Worm (Caenorhabditis elegans) whole organism, midembryonic: ENCODE data around the gene B0507.5.

Source experiments
- T22C8.4 ChIP-seq: fragments of 200-800 bp; sonication (Bioruptor generic); IDR thresholded peaks from 2 replicates; pipeline ENCODE4 v1.3.6; 2022; ENCODE audit warnings: missing genetic modification characterization, missing compliant biosample characterization
- cog-1 ChIP-seq: sonication (generic microtip); optimal IDR thresholded peaks from 2 replicates; lab custom pipeline; 2016; ENCODE audit warnings: missing genetic modification characterization, missing compliant biosample characterization
- flt-1 ChIP-seq: fragments of 200-800 bp; sonication (Bioruptor generic); IDR thresholded peaks from 2 replicates; pipeline ENCODE4 v1.3.6; 2022; ENCODE audit warnings: missing genetic modification characterization, missing compliant biosample characterization
- klf-2 ChIP-seq: fragments of 200-800 bp; sonication (Bioruptor generic); conservative IDR thresholded peaks from 2 replicates; pipeline ENCODE4 v1.3.6; 2022; ENCODE audit warnings: missing genetic modification reagents, missing genetic modification characterization, missing compliant biosample characterization
- med-1 ChIP-seq: sonication (generic microtip); optimal IDR thresholded peaks from 2 replicates; lab custom pipeline; 2017; ENCODE audit warnings: missing genetic modification characterization, mild to moderate bottlenecking, missing compliant biosample characterization, antibody characterized with exemption, missing genetic modification reagents; ENCODE audit not compliant: insufficient read depth
- ref-1 ChIP-seq: fragments of 200-800 bp; sonication (Bioruptor generic); conservative IDR thresholded peaks from 2 replicates; pipeline ENCODE4 v1.3.6; 2022; ENCODE audit warnings: missing genetic modification reagents, missing genetic modification characterization, missing compliant biosample characterization
- tab-1 ChIP-seq: fragments of 200-800 bp; sonication (Bioruptor generic); IDR thresholded peaks from 2 replicates; pipeline ENCODE4 v1.3.6; 2022; ENCODE audit warnings: missing genetic modification characterization, missing compliant biosample characterization
- ztf-23 ChIP-seq: fragments of 200-800 bp; sonication (Bioruptor generic); IDR thresholded peaks from 2 replicates; pipeline ENCODE4 v1.3.6; 2022; ENCODE audit warnings: missing genetic modification reagents, missing genetic modification characterization, missing compliant biosample characterization
- ztf-29 ChIP-seq: fragments of 200-800 bp; sonication (Bioruptor generic); IDR thresholded peaks from 2 replicates; pipeline ENCODE4 v1.3.6; 2022; ENCODE audit warnings: missing genetic modification reagents, missing genetic modification characterization, missing compliant biosample characterization

The B0507.5 gene

ce11 chrV:8769154-8769553 is 15.7 kb downstream of the B0507.5 start:
- TF ChIP-seq ztf-23 (GFP tag; lab: Robert Waterston, UW): no peak
- no peak for TF ChIP-seq flt-1 (GFP tag; lab: Robert Waterston, UW)
- TF ChIP-seq med-1: no peak
- no peak for TF ChIP-seq ztf-29 (GFP tag; lab: Robert Waterston, UW)
- no peak for TF ChIP-seq tab-1 (GFP tag; lab: Robert Waterston, UW)
- TF ChIP-seq klf-2 (GFP tag; lab: Robert Waterston, UW): no peak
- TF ChIP-seq ref-1 (GFP tag; lab: Robert Waterston, UW): no peak
- TF ChIP-seq T22C8.4: no peak
- TF ChIP-seq cog-1 (tag; lab: Kevin White, UChicago): no peak

ce11 chrV:8771599-8771998 is 18.1 kb downstream of the B0507.5 start, which contains the start of gene srx-115:
TSS of gene srx-115 (plus strand) at chrV:8771899.
- TF ChIP-seq ztf-29 (GFP tag; lab: Robert Waterston, UW) (no peak), med-1 (no peak), flt-1 (GFP tag; lab: Robert Waterston, UW) (no peak), cog-1 (tag; lab: Kevin White, UChicago) (no peak), klf-2 (GFP tag; lab: Robert Waterston, UW) (no peak), tab-1 (GFP tag; lab: Robert Waterston, UW) (no peak), ztf-23 (GFP tag; lab: Robert Waterston, UW) (no peak), ref-1 (GFP tag; lab: Robert Waterston, UW) (no peak), T22C8.4 (no peak)

- TF ChIP-seq ztf-23 (GFP tag; lab: Robert Waterston, UW) (no peak), flt-1 (GFP tag; lab: Robert Waterston, UW) (no peak), med-1 (no peak), ztf-29 (GFP tag; lab: Robert Waterston, UW) (no peak), T22C8.4 (no peak), ref-1 (GFP tag; lab: Robert Waterston, UW) (no peak), cog-1 (tag; lab: Kevin White, UChicago) (no peak)
These were observed 20.4 kb downstream of the B0507.5 start, which contains the start of gene B0507.2 for ce11 chrV:8773826-8774382. TSS of gene B0507.2 (plus strand) at chrV:8774332.

ce11 chrV:8776270-8776669 is 22.8 kb downstream of the B0507.5 start, which contains the start of gene B0507.1:
TSS of gene B0507.1 (plus strand) at chrV:8776570.
- TF ChIP-seq tab-1 (GFP tag; lab: Robert Waterston, UW) (no peak), ref-1 (GFP tag; lab: Robert Waterston, UW) (no peak), T22C8.4 (no peak), ztf-23 (GFP tag; lab: Robert Waterston, UW) (no peak), cog-1 (tag; lab: Kevin White, UChicago) (no peak), klf-2 (GFP tag; lab: Robert Waterston, UW) (no peak), ztf-29 (GFP tag; lab: Robert Waterston, UW) (no peak), flt-1 (GFP tag; lab: Robert Waterston, UW) (no peak), med-1 (no peak)

ce11 chrV:8781164-8781563 is 27.7 kb downstream of the B0507.5 start:
- TF ChIP-seq tab-1 (GFP tag; lab: Robert Waterston, UW) (no peak), ztf-29 (GFP tag; lab: Robert Waterston, UW) (no peak), flt-1 (GFP tag; lab: Robert Waterston, UW) (no peak), med-1 (no peak), ref-1 (GFP tag; lab: Robert Waterston, UW) (no peak), T22C8.4 (no peak), ztf-23 (GFP tag; lab: Robert Waterston, UW) (no peak), klf-2 (GFP tag; lab: Robert Waterston, UW) (no peak), cog-1 (tag; lab: Kevin White, UChicago) (no peak)

- TF ChIP-seq ref-1 (GFP tag; lab: Robert Waterston, UW) (no peak), cog-1 (tag; lab: Kevin White, UChicago) (no peak), ztf-23 (GFP tag; lab: Robert Waterston, UW) (no peak), ztf-29 (GFP tag; lab: Robert Waterston, UW) (no peak), tab-1 (GFP tag; lab: Robert Waterston, UW) (no peak), klf-2 (GFP tag; lab: Robert Waterston, UW) (no peak), med-1 (no peak)
These were observed 28.6 kb downstream of the B0507.5 start for ce11 chrV:8782112-8782511.

- TF ChIP-seq T22C8.4 (no peak), ztf-29 (GFP tag; lab: Robert Waterston, UW) (no peak), med-1 (no peak), flt-1 (GFP tag; lab: Robert Waterston, UW) (no peak), cog-1 (tag; lab: Kevin White, UChicago) (no peak)
These were observed 31.0 kb downstream of the B0507.5 start for ce11 chrV:8784485-8784884.

ce11 chrV:8785526-8785925 is 32.0 kb downstream of the B0507.5 start:
- TF ChIP-seq T22C8.4 (no peak), med-1 (no peak), flt-1 (GFP tag; lab: Robert Waterston, UW) (peak; percentile 73), klf-2 (GFP tag; lab: Robert Waterston, UW) (no peak), cog-1 (tag; lab: Kevin White, UChicago) (peak; percentile 27), ztf-29 (GFP tag; lab: Robert Waterston, UW) (peak; percentile 75), ztf-23 (GFP tag; lab: Robert Waterston, UW) (peak; percentile 60), tab-1 (GFP tag; lab: Robert Waterston, UW) (peak; percentile 70; the same call in 1 of the 2 replicates), ref-1 (GFP tag; lab: Robert Waterston, UW) (no peak)

ce11 chrV:8786245-8786644 is 32.8 kb downstream of the B0507.5 start, which contains the start of gene sup-37:
TSS of gene sup-37 (plus strand) at chrV:8786545.
- TF ChIP-seq ztf-29 (GFP tag; lab: Robert Waterston, UW): no peak

ce11 chrV:8789345-8789744 is 35.9 kb downstream of the B0507.5 start:
- TF ChIP-seq klf-2 (GFP tag; lab: Robert Waterston, UW) (no peak), med-1 (no peak), ztf-29 (GFP tag; lab: Robert Waterston, UW) (no peak), cog-1 (tag; lab: Kevin White, UChicago) (no peak), ztf-23 (GFP tag; lab: Robert Waterston, UW) (no peak), flt-1 (GFP tag; lab: Robert Waterston, UW) (no peak), ref-1 (GFP tag; lab: Robert Waterston, UW) (no peak), T22C8.4 (no peak), tab-1 (GFP tag; lab: Robert Waterston, UW) (no peak)
